Worm (Caenorhabditis elegans) whole organism, young adult: ENCODE measurements around the gene F53A2.11.

Experiments used
- B0035.1 ChIP-seq: sonication (generic microtip); optimal IDR thresholded peaks from 2 replicates; lab custom pipeline; 2016; ENCODE audit warnings: missing genetic modification characterization, mild to moderate bottlenecking, missing compliant biosample characterization, missing genotype, missing genetic modification reagents
- F22D6.2 ChIP-seq: sonication (generic microtip); optimal IDR thresholded peaks from 2 replicates; lab custom pipeline; 2016; ENCODE audit warnings: mild to moderate bottlenecking, missing genetic modification characterization, missing compliant biosample characterization
- F37B4.10 ChIP-seq: fragments of 200-800 bp; sonication (Bioruptor generic); IDR thresholded peaks from 2 replicates; pipeline ENCODE4 v1.3.6; 2022; ENCODE audit warnings: missing genetic modification characterization, missing compliant biosample characterization
- F39B2.1 ChIP-seq: fragments of 200-800 bp; sonication (Bioruptor generic); IDR thresholded peaks from 2 replicates; pipeline ENCODE4 v1.3.6; 2022; ENCODE audit warnings: missing genetic modification reagents, missing genetic modification characterization, missing compliant biosample characterization
- K12H6.12 ChIP-seq: fragments of 200-800 bp; sonication (Bioruptor generic); optimal IDR thresholded peaks from 2 replicates; lab custom pipeline; 2018; ENCODE audit warnings: mild to moderate bottlenecking, missing genetic modification characterization, missing compliant biosample characterization
- Y56A3A.18 ChIP-seq: fragments of 200-800 bp; sonication (Bioruptor generic); IDR thresholded peaks from 2 replicates; pipeline ENCODE4 v1.3.6; 2022; ENCODE audit warnings: missing genetic modification reagents, missing genetic modification characterization, missing compliant biosample characterization
- ZK185.1 ChIP-seq: sonication (generic microtip); optimal IDR thresholded peaks from 2 replicates; lab custom pipeline; 2016; ENCODE audit warnings: mild to moderate bottlenecking, missing genetic modification characterization, missing compliant biosample characterization; ENCODE audit not compliant: poor library complexity, severe bottlenecking
- aptf-2 ChIP-seq: fragments of 200-800 bp; sonication (Bioruptor generic); conservative IDR thresholded peaks from 2 replicates; pipeline ENCODE4 v1.3.6; 2022; ENCODE audit warnings: missing genetic modification reagents, missing genetic modification characterization, missing compliant biosample characterization
- athp-1 ChIP-seq: sonication (generic microtip); optimal IDR thresholded peaks from 2 replicates; lab custom pipeline; 2017; ENCODE audit warnings: mild to moderate bottlenecking, missing genetic modification characterization, missing compliant biosample characterization
- attf-3 ChIP-seq: fragments of 200-800 bp; sonication (Bioruptor generic); conservative IDR thresholded peaks from 2 replicates; pipeline ENCODE4 v1.3.6; 2022; ENCODE audit warnings: missing genetic modification reagents, missing genetic modification characterization, missing compliant biosample characterization
- cebp-1 ChIP-seq, 2 experiments: fragments of 200-800 bp in 1 of 2; sonication (Bioruptor generic) in 1 of 2; sonication (generic microtip) in 1 of 2; IDR thresholded peaks in 1 of 2; optimal IDR thresholded peaks in 1 of 2; 2 replicates each; pipeline versions ENCODE4 v1.3.6 to Lab custom; 2017 to 2022; ENCODE audit warnings: missing compliant biosample characterization in 2 of 2, missing genetic modification characterization in 2 of 2, mild to moderate bottlenecking in 1 of 2, missing genetic modification reagents in 1 of 2, moderate library complexity in 1 of 2
- ceh-27 ChIP-seq: fragments of 200-800 bp; sonication (Bioruptor generic); optimal IDR thresholded peaks from 2 replicates; lab custom pipeline; 2018; ENCODE audit warnings: mild to moderate bottlenecking, missing genetic modification characterization, moderate library complexity, missing compliant biosample characterization
- ceh-79 ChIP-seq: sonication (generic microtip); optimal IDR thresholded peaks from 2 replicates; lab custom pipeline; 2017; ENCODE audit warnings: mild to moderate bottlenecking, missing genetic modification characterization, missing compliant biosample characterization
- chd-7 ChIP-seq: sonication (generic microtip); optimal IDR thresholded peaks from 2 replicates; lab custom pipeline; 2016; ENCODE audit warnings: mild to moderate bottlenecking, missing genetic modification characterization, moderate library complexity, missing compliant biosample characterization
- efl-1 ChIP-seq: fragments of 150-350 bp; optimal IDR thresholded peaks from 2 replicates; lab custom pipeline; 2014; ENCODE audit warnings: missing biosample characterization, missing genetic modification reagents, missing genetic modification characterization
- egrh-3 ChIP-seq: fragments of 200-800 bp; sonication (Bioruptor generic); IDR thresholded peaks from 2 replicates; pipeline ENCODE4 v1.3.6; 2022; ENCODE audit warnings: missing genetic modification reagents, missing genetic modification characterization, missing compliant biosample characterization
- ets-4 ChIP-seq: fragments of 200-800 bp; sonication (Bioruptor generic); optimal IDR thresholded peaks from 2 replicates; lab custom pipeline; 2018; ENCODE audit warnings: mild to moderate bottlenecking, missing genetic modification characterization, missing compliant biosample characterization
- lin-26 ChIP-seq: fragments of 200-800 bp; sonication (Bioruptor generic); IDR thresholded peaks from 2 replicates; pipeline ENCODE4 v1.3.6; 2022; ENCODE audit warnings: missing genetic modification reagents, missing genetic modification characterization, missing compliant biosample characterization
- lir-1 ChIP-seq: fragments of 200-800 bp; sonication (Bioruptor generic); conservative IDR thresholded peaks from 2 replicates; pipeline ENCODE4 v1.3.6; 2022; ENCODE audit warnings: missing genetic modification reagents, missing genetic modification characterization, missing compliant biosample characterization
- madf-3 ChIP-seq: fragments of 200-800 bp; sonication (Bioruptor generic); IDR thresholded peaks from 2 replicates; pipeline ENCODE4 v1.3.6; 2022; ENCODE audit warnings: missing genetic modification reagents, missing genetic modification characterization, missing compliant biosample characterization
- mcd-1 ChIP-seq: fragments of 200-800 bp; sonication (Bioruptor generic); IDR thresholded peaks from 2 replicates; pipeline ENCODE4 v1.3.6; 2022; ENCODE audit warnings: missing genetic modification reagents, missing genetic modification characterization, missing compliant biosample characterization
- mel-28 ChIP-seq: sonication (generic microtip); optimal IDR thresholded peaks from 2 replicates; lab custom pipeline; 2016; ENCODE audit warnings: borderline replicate concordance, mild to moderate bottlenecking, missing genetic modification characterization, missing compliant biosample characterization
- nfyb-1 ChIP-seq: fragments of 200-800 bp; sonication (Bioruptor generic); IDR thresholded peaks from 2 replicates; pipeline ENCODE4 v1.3.6; 2022; ENCODE audit warnings: missing genetic modification reagents, missing genetic modification characterization, missing compliant biosample characterization
- nhr-120 ChIP-seq: fragments of 200-800 bp; sonication (Bioruptor generic); IDR thresholded peaks from 2 replicates; pipeline ENCODE4 v1.3.6; 2022; ENCODE audit warnings: missing genetic modification characterization, missing compliant biosample characterization
- nhr-27 ChIP-seq: fragments of 200-800 bp; sonication (Bioruptor generic); optimal IDR thresholded peaks from 2 replicates; lab custom pipeline; 2018; ENCODE audit warnings: mild to moderate bottlenecking, missing genetic modification characterization, moderate library complexity, missing compliant biosample characterization
- nhr-80 ChIP-seq: sonication (generic microtip); optimal IDR thresholded peaks from 2 replicates; lab custom pipeline; 2016; ENCODE audit warnings: missing genetic modification characterization, missing compliant biosample characterization
- rec-8 ChIP-seq, 2 experiments: sonication (generic microtip); optimal IDR thresholded peaks; 2 replicates each; lab custom pipeline; 2016; ENCODE audit warnings: mild to moderate bottlenecking in 2 of 2, missing genetic modification characterization in 2 of 2, missing genetic modification reagents in 2 of 2, missing genotype in 2 of 2, missing biosample characterization in 1 of 2, missing compliant biosample characterization in 1 of 2, moderate library complexity in 1 of 2
- snpc-1.3 ChIP-seq: sonication (generic microtip); optimal IDR thresholded peaks from 2 replicates; lab custom pipeline; 2017; ENCODE audit warnings: missing genetic modification characterization, mild to moderate bottlenecking, missing compliant biosample characterization, antibody characterized with exemption, moderate library complexity, missing genotype, missing genetic modification reagents; ENCODE audit not compliant: insufficient read depth
- snpc-3.4 ChIP-seq: sonication (generic microtip); optimal IDR thresholded peaks from 2 replicates; lab custom pipeline; 2017; ENCODE audit warnings: missing genetic modification characterization, mild to moderate bottlenecking, missing compliant biosample characterization, antibody characterized with exemption, moderate library complexity, missing genotype, missing genetic modification reagents
- unc-130 ChIP-seq: sonication (generic microtip); optimal IDR thresholded peaks from 2 replicates; lab custom pipeline; 2016; ENCODE audit warnings: missing genetic modification reagents, missing genetic modification characterization, missing compliant biosample characterization
- xnd-1 ChIP-seq: sonication (generic microtip); optimal IDR thresholded peaks from 2 replicates; lab custom pipeline; 2016; ENCODE audit warnings: missing genotype, missing genetic modification reagents, missing genetic modification characterization, missing compliant biosample characterization
- ztf-26 ChIP-seq: sonication (generic microtip); optimal IDR thresholded peaks from 2 replicates; lab custom pipeline; 2017; ENCODE audit warnings: missing genetic modification characterization, missing compliant biosample characterization
- ztf-28 ChIP-seq: fragments of 200-800 bp; sonication (Bioruptor generic); IDR thresholded peaks from 2 replicates; pipeline ENCODE4 v1.3.6; 2022; ENCODE audit warnings: missing genetic modification reagents, missing genetic modification characterization, missing compliant biosample characterization
- ztf-3 ChIP-seq: fragments of 200-800 bp; sonication (Bioruptor generic); optimal IDR thresholded peaks from 2 replicates; lab custom pipeline; 2018; ENCODE audit warnings: mild to moderate bottlenecking, missing genetic modification characterization, missing compliant biosample characterization
- ztf-6 ChIP-seq: fragments of 200-800 bp; sonication (Bioruptor generic); IDR thresholded peaks from 2 replicates; pipeline ENCODE4 v1.3.6; 2022; ENCODE audit warnings: missing genetic modification reagents, missing genetic modification characterization, missing compliant biosample characterization

The F53A2.11 gene

DNA sequence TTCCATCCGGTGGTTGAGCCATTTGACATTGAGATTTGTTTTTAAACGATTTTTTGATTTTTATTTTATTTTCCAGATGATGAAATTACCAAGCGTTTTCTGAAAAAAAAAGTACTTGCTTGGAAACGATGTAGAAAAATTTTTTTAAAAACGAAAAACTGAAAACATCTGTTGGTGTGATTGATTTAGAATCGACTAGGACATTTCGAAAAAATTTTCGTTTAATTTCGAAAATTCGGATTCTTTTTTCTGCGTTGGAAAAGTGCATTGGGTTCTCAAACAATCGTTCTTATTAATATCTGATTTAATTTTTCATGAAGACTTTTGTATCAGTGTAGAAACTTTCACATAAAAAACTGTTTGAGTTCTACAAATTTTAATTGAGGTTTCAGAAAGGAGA is 36.8 kb upstream of the F53A2.11 start, which contains the start of gene F53A2.9:
TSS of gene F53A2.9 (minus strand) at position 101 of the 400 bp plus-strand sequence.
- TF ChIP-seq efl-1 (no peak), chd-7 (tag; lab: Kevin White, UChicago) (no peak), B0035.1 (tag; lab: Kevin White, UChicago) (no peak), madf-3 (GFP tag; lab: Robert Waterston, UW) (no peak), athp-1 (tag; lab: Kevin White, UChicago) (no peak), ztf-3 (GFP tag; lab: Kevin White, UChicago) (no peak), Y56A3A.18 (GFP tag; lab: Robert Waterston, UW) (no peak), lin-26 (GFP tag; lab: Robert Waterston, UW) (no peak), ztf-28 (GFP tag; lab: Robert Waterston, UW) (no peak), nhr-120 (GFP tag; lab: Robert Waterston, UW) (no peak), snpc-3.4 (tag; lab: Kevin White, UChicago) (no peak), ets-4 (GFP tag; lab: Kevin White, UChicago) (no peak), mel-28 (no peak), nfyb-1 (no peak), attf-3 (no peak)

DNA sequence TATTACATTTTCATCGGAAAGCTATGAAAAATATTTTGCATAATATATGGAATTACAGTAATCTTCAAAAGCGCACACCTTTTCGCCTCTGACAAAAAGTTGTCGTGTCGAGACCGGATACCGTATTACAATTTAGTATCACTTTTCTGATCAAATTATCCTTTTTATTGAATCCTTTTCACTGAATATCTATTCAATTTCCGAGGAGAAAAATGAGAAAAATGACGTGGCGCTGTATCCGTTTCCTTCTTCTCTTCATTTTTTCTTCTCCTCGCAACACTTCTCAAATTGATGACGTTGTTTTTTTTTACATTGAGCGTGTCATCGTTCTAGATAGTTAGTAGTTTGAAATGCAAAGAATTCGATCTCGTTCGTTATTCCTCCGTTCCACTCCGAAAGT is 28.5 kb upstream of the F53A2.11 start:
- TF ChIP-seq chd-7 (tag; lab: Kevin White, UChicago) (no peak), ztf-28 (GFP tag; lab: Robert Waterston, UW) (no peak), cebp-1 (GFP tag; IDR thresholded peaks at IDR 0.05; lab: Robert Waterston, UW) (no peak), cebp-1 (tag; optimal IDR thresholded peaks at IDR 0.05; lab: Kevin White, UChicago) (no peak), F37B4.10 (GFP tag; lab: Robert Waterston, UW) (no peak), snpc-1.3 (no peak), lir-1 (GFP tag; lab: Robert Waterston, UW) (no peak), rec-8 (tag; optimal IDR thresholded peaks at IDR 0.05; lab: Kevin White, UChicago) (no peak), ceh-79 (tag; lab: Kevin White, UChicago) (no peak), ceh-27 (GFP tag; lab: Kevin White, UChicago) (no peak), F39B2.1 (GFP tag; lab: Robert Waterston, UW) (no peak), xnd-1 (tag; lab: Kevin White, UChicago) (no peak), egrh-3 (GFP tag; lab: Robert Waterston, UW) (no peak), aptf-2 (GFP tag; lab: Robert Waterston, UW) (no peak), F22D6.2 (no peak), mcd-1 (no peak), ZK185.1 (tag; lab: Kevin White, UChicago) (no peak), K12H6.12 (tag; lab: Kevin White, UChicago) (no peak)

DNA sequence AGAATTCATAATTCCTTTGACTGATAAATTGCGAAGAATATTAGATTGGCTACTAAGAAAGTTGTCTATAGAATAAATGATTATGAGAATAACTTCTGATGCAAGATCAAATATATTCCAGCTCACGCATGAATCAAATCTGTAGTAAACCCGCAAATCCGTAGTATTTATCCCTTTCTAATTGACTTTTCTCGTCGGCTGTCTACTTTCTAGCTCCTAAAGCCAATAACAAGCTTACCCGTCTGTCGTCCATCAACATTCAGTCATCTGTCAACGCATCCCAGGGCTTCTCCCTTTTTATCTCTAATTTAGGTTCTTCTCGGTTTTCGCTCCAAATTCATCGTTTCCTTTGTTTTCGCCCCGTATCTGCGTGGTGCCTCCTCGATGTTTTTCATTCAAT is 26.4 kb upstream of the F53A2.11 start:
- TF ChIP-seq nhr-80 (tag; lab: Kevin White, UChicago), result no peak
- TF ChIP-seq ztf-26 (tag; lab: Kevin White, UChicago), result no peak
- no peak for TF ChIP-seq ztf-6 (GFP tag; lab: Robert Waterston, UW)
- TF ChIP-seq unc-130 (GFP tag; lab: Kevin White, UChicago), result no peak
- no peak for TF ChIP-seq nhr-27
- no peak for TF ChIP-seq aptf-2 (GFP tag; lab: Robert Waterston, UW)
